Worm (Caenorhabditis elegans) whole organism, mixed stage, embryonic: ENCODE measurements around the gene F58F9.6.

ENCODE experiments used
- elt-3 ChIP-seq: fragments of 150-350 bp; optimal IDR thresholded peaks from 2 replicates; lab custom pipeline; 2014; ENCODE audit warnings: missing biosample characterization, missing genetic modification characterization
- flh-1 ChIP-seq: fragments of 200-800 bp; sonication (Bioruptor generic); optimal IDR thresholded peaks from 2 replicates; lab custom pipeline; 2018; ENCODE audit warnings: mild to moderate bottlenecking, missing genetic modification characterization, moderate library complexity, missing compliant biosample characterization
- mep-1 ChIP-seq: fragments of 150-350 bp; optimal IDR thresholded peaks from 2 replicates; lab custom pipeline; 2017; ENCODE audit warnings: missing biosample characterization, missing genetic modification reagents, missing genetic modification characterization, inconsistent platforms
- nhr-28 ChIP-seq: fragments of 150-350 bp; optimal IDR thresholded peaks from 2 replicates; lab custom pipeline; 2014; ENCODE audit warnings: missing biosample characterization, missing genetic modification characterization
- snpc-4 ChIP-seq: fragments of 150-350 bp; optimal IDR thresholded peaks from 2 replicates; lab custom pipeline; 2014; ENCODE audit warnings: missing biosample characterization, missing genetic modification characterization
- ztf-11 ChIP-seq: fragments of 150-350 bp; optimal IDR thresholded peaks from 2 replicates; lab custom pipeline; 2014; ENCODE audit warnings: missing biosample characterization, missing genetic modification characterization

- no peak for TF ChIP-seq nhr-28 (tag; lab: Kevin White, UChicago)
- TF ChIP-seq flh-1 (GFP tag; lab: Kevin White, UChicago), result no peak
- no peak for TF ChIP-seq elt-3
- no peak for TF ChIP-seq mep-1 (tag; lab: Kevin White, UChicago)
- TF ChIP-seq ztf-11, result no peak
- TF ChIP-seq snpc-4 (tag; lab: Kevin White, UChicago), result no peak
Observed at ce11 chrIV:6239993-6240392, 2.6 kb upstream of the F58F9.6 start, which contains the start of gene F58F9.9.
